Worm (Caenorhabditis elegans) whole organism, late embryonic: ENCODE results near the gene gpcp-2.

Experiments
- C08G9.2 ChIP-seq: sonication (generic microtip); optimal IDR thresholded peaks from 2 replicates; lab custom pipeline; 2016; ENCODE audit warnings: mild to moderate bottlenecking, missing genetic modification characterization, moderate library complexity, missing compliant biosample characterization
- C38D4.7 ChIP-seq: fragments of 200-800 bp; sonication (Bioruptor generic); optimal IDR thresholded peaks from 2 replicates; lab custom pipeline; 2018; ENCODE audit warnings: mild to moderate bottlenecking, missing genetic modification characterization, moderate library complexity, missing compliant biosample characterization
- F13H6.1 ChIP-seq: sonication (generic microtip); optimal IDR thresholded peaks from 2 replicates; lab custom pipeline; 2016; ENCODE audit warnings: missing genetic modification characterization, missing compliant biosample characterization
- Y22D7AL.16 ChIP-seq: sonication (generic microtip); optimal IDR thresholded peaks from 2 replicates; lab custom pipeline; 2016; ENCODE audit warnings: missing genetic modification characterization, missing compliant biosample characterization
- ceh-2 ChIP-seq: sonication (generic microtip); optimal IDR thresholded peaks from 2 replicates; lab custom pipeline; 2016; ENCODE audit warnings: missing genotype, missing genetic modification characterization, missing compliant biosample characterization
- ceh-22 ChIP-seq: sonication (generic microtip); optimal IDR thresholded peaks from 2 replicates; lab custom pipeline; 2017; ENCODE audit warnings: missing biosample characterization, missing genetic modification characterization
- ceh-24 ChIP-seq: sonication (generic microtip); optimal IDR thresholded peaks from 2 replicates; lab custom pipeline; 2016; ENCODE audit warnings: mild to moderate bottlenecking, missing genetic modification characterization, missing compliant biosample characterization
- ceh-30 ChIP-seq: fragments of 150-350 bp; optimal IDR thresholded peaks from 2 replicates; lab custom pipeline; 2014; ENCODE audit warnings: missing biosample characterization, missing genetic modification characterization
- ceh-34 ChIP-seq: sonication (generic microtip); optimal IDR thresholded peaks from 2 replicates; lab custom pipeline; 2016; ENCODE audit warnings: mild to moderate bottlenecking, missing genetic modification characterization, missing compliant biosample characterization
- ceh-48 ChIP-seq: sonication (generic microtip); optimal IDR thresholded peaks from 2 replicates; lab custom pipeline; 2016; ENCODE audit warnings: missing genetic modification characterization, inconsistent platforms, missing compliant biosample characterization
- ceh-9 ChIP-seq: sonication (generic microtip); optimal IDR thresholded peaks from 2 replicates; lab custom pipeline; 2016; ENCODE audit warnings: mild to moderate bottlenecking, missing genetic modification characterization, inconsistent platforms, missing compliant biosample characterization
- che-1 ChIP-seq: sonication (generic microtip); optimal IDR thresholded peaks from 2 replicates; lab custom pipeline; 2016; ENCODE audit warnings: mild to moderate bottlenecking, missing genetic modification characterization, missing compliant biosample characterization
- dmd-4 ChIP-seq: sonication (generic microtip); optimal IDR thresholded peaks from 2 replicates; lab custom pipeline; 2016; ENCODE audit warnings: borderline replicate concordance, missing genetic modification characterization, missing compliant biosample characterization
- dve-1 ChIP-seq: sonication (generic microtip); optimal IDR thresholded peaks from 2 replicates; lab custom pipeline; 2017; ENCODE audit warnings: antibody characterized with exemption, mild to moderate bottlenecking, missing genetic modification characterization, missing compliant biosample characterization
- elt-2 ChIP-seq: sonication (generic microtip); optimal IDR thresholded peaks from 2 replicates; lab custom pipeline; 2016; ENCODE audit warnings: missing genetic modification reagents, missing genetic modification characterization, missing compliant biosample characterization
- elt-4 ChIP-seq: sonication (generic microtip); optimal IDR thresholded peaks from 2 replicates; lab custom pipeline; 2016; ENCODE audit warnings: missing genetic modification characterization, missing compliant biosample characterization
- ets-4 ChIP-seq: sonication (generic microtip); optimal IDR thresholded peaks from 2 replicates; lab custom pipeline; 2016; ENCODE audit warnings: missing genetic modification characterization, missing compliant biosample characterization
- eyg-1 ChIP-seq: sonication (generic microtip); optimal IDR thresholded peaks from 2 replicates; lab custom pipeline; 2016; ENCODE audit warnings: missing genotype, missing genetic modification characterization, missing compliant biosample characterization
- fax-1 ChIP-seq: sonication (generic microtip); optimal IDR thresholded peaks from 2 replicates; lab custom pipeline; 2016; ENCODE audit warnings: missing genotype, missing genetic modification characterization, missing compliant biosample characterization
- fkh-10 ChIP-seq: fragments of 150-350 bp; optimal IDR thresholded peaks from 2 replicates; lab custom pipeline; 2014; ENCODE audit warnings: missing biosample characterization, missing genetic modification reagents, missing genetic modification characterization
- fkh-6 ChIP-seq: sonication (generic microtip); optimal IDR thresholded peaks from 2 replicates; lab custom pipeline; 2016; ENCODE audit warnings: missing genetic modification characterization, missing compliant biosample characterization
- hlh-13 ChIP-seq: fragments of 200-800 bp; sonication (Bioruptor generic); optimal IDR thresholded peaks from 2 replicates; lab custom pipeline; 2018; ENCODE audit warnings: mild to moderate bottlenecking, missing genetic modification characterization, missing compliant biosample characterization
- hlh-15 ChIP-seq: sonication (generic microtip); optimal IDR thresholded peaks from 2 replicates; lab custom pipeline; 2016; ENCODE audit warnings: missing genetic modification characterization, missing compliant biosample characterization
- hlh-30 ChIP-seq: sonication (generic microtip); optimal IDR thresholded peaks from 2 replicates; lab custom pipeline; 2017; ENCODE audit warnings: antibody characterized with exemption, missing genetic modification characterization, missing compliant biosample characterization; ENCODE audit not compliant: insufficient read depth
- lim-6 ChIP-seq: sonication (generic microtip); optimal IDR thresholded peaks from 2 replicates; lab custom pipeline; 2016; ENCODE audit warnings: missing genetic modification characterization, missing compliant biosample characterization
- lin-11 ChIP-seq: fragments of 200-800 bp; sonication (Bioruptor generic); optimal IDR thresholded peaks from 2 replicates; lab custom pipeline; 2018; ENCODE audit warnings: mild to moderate bottlenecking, missing genetic modification characterization, missing compliant biosample characterization
- madf-2 ChIP-seq: sonication (generic microtip); optimal IDR thresholded peaks from 2 replicates; lab custom pipeline; 2017; ENCODE audit warnings: missing genetic modification characterization, missing compliant biosample characterization
- mec-3 ChIP-seq: sonication (generic microtip); optimal IDR thresholded peaks from 2 replicates; lab custom pipeline; 2016; ENCODE audit warnings: borderline replicate concordance, missing genetic modification characterization, missing compliant biosample characterization
- nfya-1 ChIP-seq: sonication (generic microtip); optimal IDR thresholded peaks from 2 replicates; lab custom pipeline; 2017; ENCODE audit warnings: missing genetic modification characterization, mild to moderate bottlenecking, missing compliant biosample characterization, antibody characterized with exemption, moderate library complexity
- nhr-11 ChIP-seq: fragments of 150-350 bp; optimal IDR thresholded peaks from 2 replicates; lab custom pipeline; 2014; ENCODE audit warnings: missing biosample characterization, missing genetic modification characterization
- nhr-232 ChIP-seq: sonication (generic microtip); optimal IDR thresholded peaks from 2 replicates; lab custom pipeline; 2016; ENCODE audit warnings: missing genetic modification characterization, missing compliant biosample characterization
- npax-4 ChIP-seq: sonication (generic microtip); optimal IDR thresholded peaks from 2 replicates; lab custom pipeline; 2016; ENCODE audit warnings: missing genetic modification characterization, missing compliant biosample characterization
- odd-2 ChIP-seq: sonication (generic microtip); optimal IDR thresholded peaks from 2 replicates; lab custom pipeline; 2017; ENCODE audit warnings: antibody characterized with exemption, mild to moderate bottlenecking, missing genetic modification characterization, missing compliant biosample characterization
- pat-9 ChIP-seq: fragments of 200-800 bp; sonication (Bioruptor generic); optimal IDR thresholded peaks from 2 replicates; lab custom pipeline; 2018; ENCODE audit warnings: mild to moderate bottlenecking, missing genetic modification characterization, moderate library complexity, missing compliant biosample characterization
- pax-1 ChIP-seq: fragments of 150-350 bp; optimal IDR thresholded peaks from 2 replicates; lab custom pipeline; 2014; ENCODE audit warnings: missing biosample characterization, missing genetic modification characterization
- pha-2 ChIP-seq: sonication (generic microtip); optimal IDR thresholded peaks from 2 replicates; lab custom pipeline; 2017; ENCODE audit warnings: mild to moderate bottlenecking, missing genetic modification characterization, missing compliant biosample characterization
- pha-4 ChIP-seq: fragments of 150-350 bp; optimal IDR thresholded peaks from 2 replicates; lab custom pipeline; 2018; ENCODE audit warnings: missing biosample characterization, missing genetic modification reagents, missing genetic modification characterization
- pqm-1 ChIP-seq: sonication (generic microtip); optimal IDR thresholded peaks from 2 replicates; lab custom pipeline; 2016; ENCODE audit warnings: missing genetic modification characterization, missing compliant biosample characterization
- pros-1 ChIP-seq: fragments of 150-350 bp; optimal IDR thresholded peaks from 2 replicates; lab custom pipeline; 2014; ENCODE audit warnings: missing biosample characterization, missing genetic modification reagents, missing genetic modification characterization
- rnt-1 ChIP-seq: sonication (generic microtip); optimal IDR thresholded peaks from 2 replicates; lab custom pipeline; 2016; ENCODE audit warnings: missing genetic modification characterization, missing compliant biosample characterization
- sdc-2 ChIP-seq: sonication (generic microtip); optimal IDR thresholded peaks from 2 replicates; lab custom pipeline; 2016; ENCODE audit warnings: missing genotype, missing genetic modification characterization, missing compliant biosample characterization
- tbx-2 ChIP-seq: sonication (generic microtip); optimal IDR thresholded peaks from 2 replicates; lab custom pipeline; 2016; ENCODE audit warnings: missing genetic modification characterization, missing compliant biosample characterization
- ttx-3 ChIP-seq: sonication (generic microtip); optimal IDR thresholded peaks from 2 replicates; lab custom pipeline; 2016; ENCODE audit warnings: missing genetic modification reagents, missing genetic modification characterization, missing compliant biosample characterization
- unc-3 ChIP-seq, 2 experiments: fragments of 200-800 bp in 1 of 2; sonication (Bioruptor generic) in 1 of 2; sonication (generic microtip) in 1 of 2; conservative IDR thresholded peaks in 1 of 2; optimal IDR thresholded peaks in 1 of 2; 2 replicates each; pipeline versions ENCODE4 v1.3.6 to Lab custom; 2016 to 2022; ENCODE audit warnings: missing compliant biosample characterization in 2 of 2, missing genetic modification characterization in 2 of 2, missing genetic modification reagents in 1 of 2
- unc-42 ChIP-seq: sonication (generic microtip); optimal IDR thresholded peaks from 2 replicates; lab custom pipeline; 2016; ENCODE audit warnings: missing genotype, missing genetic modification characterization, missing compliant biosample characterization
- unc-55 ChIP-seq: sonication (generic microtip); optimal IDR thresholded peaks from 2 replicates; lab custom pipeline; 2017; ENCODE audit warnings: missing biosample characterization, missing genetic modification reagents, missing genetic modification characterization
- zip-5 ChIP-seq: sonication (generic microtip); optimal IDR thresholded peaks from 2 replicates; lab custom pipeline; 2016; ENCODE audit warnings: missing genetic modification characterization, missing compliant biosample characterization

The gpcp-2 gene

ce11 chrII:8075324-8075810, 2.2 kb upstream of the gpcp-2 start, which contains the start of gene K02C4.2 (continued):
- peak; percentile 80 for TF ChIP-seq pat-9 (tag; lab: Kevin White, UChicago)
- no peak for TF ChIP-seq mec-3 (tag; lab: Kevin White, UChicago)
- no peak for TF ChIP-seq ceh-24 (tag; lab: Kevin White, UChicago)
- no peak for TF ChIP-seq ceh-9
- TF ChIP-seq elt-2 (tag; lab: Kevin White, UChicago), result peak; percentile 82
- no peak for TF ChIP-seq unc-3 (GFP tag; conservative IDR thresholded peaks at IDR 0.05; lab: Robert Waterston, UW)
- no peak for TF ChIP-seq unc-3 (tag; optimal IDR thresholded peaks at IDR 0.05; lab: Kevin White, UChicago)
- peak; percentile 71 for TF ChIP-seq che-1 (tag; lab: Kevin White, UChicago)
- TF ChIP-seq ceh-30 (tag; lab: Kevin White, UChicago), result no peak
- TF ChIP-seq pha-4 (tag; lab: Kevin White, UChicago), result no peak
- no peak for TF ChIP-seq pqm-1 (tag; lab: Kevin White, UChicago)
- peak; percentile 18 for TF ChIP-seq npax-4
- TF ChIP-seq pros-1 (tag; lab: Kevin White, UChicago), result no peak
- peak; percentile 46 for TF ChIP-seq fkh-6 (tag; lab: Kevin White, UChicago)
- peak; percentile 12 for TF ChIP-seq odd-2 (tag; lab: Kevin White, UChicago)
- no peak for TF ChIP-seq pax-1
- peak; percentile 49 for TF ChIP-seq lin-11 (tag; lab: Kevin White, UChicago)
- TF ChIP-seq sdc-2 (tag; lab: Kevin White, UChicago), result no peak
- TF ChIP-seq unc-55 (GFP tag; lab: Kevin White, UChicago), result no peak
- peak; percentile 64 for TF ChIP-seq nhr-232 (tag; lab: Kevin White, UChicago)
- TF ChIP-seq rnt-1 (tag; lab: Kevin White, UChicago), result no peak
- TF ChIP-seq pha-2, result peak; percentile 21
- TF ChIP-seq ceh-22 (tag; lab: Kevin White, UChicago), result peak; percentile 45
- TF ChIP-seq hlh-15, result no peak
- peak; percentile 9 for TF ChIP-seq fax-1 (tag; lab: Kevin White, UChicago)
- TF ChIP-seq C38D4.7 (GFP tag; lab: Kevin White, UChicago), result peak; percentile 55
- no peak for TF ChIP-seq fkh-10 (GFP tag; lab: Kevin White, UChicago)
- TF ChIP-seq zip-5, result no peak
- peak; percentile 40 for TF ChIP-seq ttx-3 (tag; lab: Kevin White, UChicago)
- no peak for TF ChIP-seq unc-42 (tag; lab: Kevin White, UChicago)
- no peak for TF ChIP-seq elt-4 (tag; lab: Kevin White, UChicago)
- TF ChIP-seq ceh-2 (tag; lab: Kevin White, UChicago), result peak; percentile 6
- peak; percentile 52 for TF ChIP-seq ceh-34
- no peak for TF ChIP-seq dmd-4
- TF ChIP-seq ets-4 (tag; lab: Kevin White, UChicago), result no peak
- TF ChIP-seq madf-2 (tag; lab: Kevin White, UChicago), result no peak
- no peak for TF ChIP-seq F13H6.1 (tag; lab: Kevin White, UChicago)
- peak; percentile 17 for TF ChIP-seq ceh-48 (tag; lab: Kevin White, UChicago)

DNA sequence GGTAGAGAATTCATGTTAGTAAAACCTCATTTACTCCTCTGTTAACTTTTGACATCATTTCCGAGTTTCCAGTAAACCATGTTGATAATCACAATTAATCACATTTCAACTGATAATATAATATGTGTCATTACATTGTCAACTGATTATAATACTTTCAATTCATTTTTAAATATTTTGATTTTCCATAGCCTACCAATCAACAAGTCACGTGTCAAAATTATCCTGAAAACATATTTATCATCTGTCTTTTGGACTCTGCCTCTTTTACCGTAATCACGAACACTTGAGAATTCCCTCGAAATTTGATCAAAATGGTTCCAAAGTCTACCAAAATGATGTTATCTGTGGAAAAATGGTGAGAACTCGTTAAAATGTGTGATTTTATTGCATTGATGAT, 884 bp upstream of the gpcp-2 start:
- TF ChIP-seq F13H6.1 (tag; lab: Kevin White, UChicago), result no peak
- no peak for TF ChIP-seq hlh-13 (GFP tag; lab: Kevin White, UChicago)
- no peak for TF ChIP-seq madf-2 (tag; lab: Kevin White, UChicago)
- TF ChIP-seq C38D4.7 (GFP tag; lab: Kevin White, UChicago), result no peak
- no peak for TF ChIP-seq dve-1
- TF ChIP-seq pqm-1 (tag; lab: Kevin White, UChicago), result no peak
- no peak for TF ChIP-seq fax-1 (tag; lab: Kevin White, UChicago)
- no peak for TF ChIP-seq eyg-1 (tag; lab: Kevin White, UChicago)
- TF ChIP-seq C08G9.2 (tag; lab: Kevin White, UChicago), result no peak
- TF ChIP-seq tbx-2 (tag; lab: Kevin White, UChicago), result no peak
- TF ChIP-seq ceh-22 (tag; lab: Kevin White, UChicago), result no peak
- no peak for TF ChIP-seq nfya-1 (tag; lab: Kevin White, UChicago)
- TF ChIP-seq hlh-30 (tag; lab: Kevin White, UChicago), result no peak
- TF ChIP-seq nhr-11 (tag; lab: Kevin White, UChicago), result no peak
- no peak for TF ChIP-seq pha-2
- TF ChIP-seq ceh-48 (tag; lab: Kevin White, UChicago), result no peak
- no peak for TF ChIP-seq Y22D7AL.16 (tag; lab: Kevin White, UChicago)
- TF ChIP-seq lim-6 (tag; lab: Kevin White, UChicago), result no peak
- TF ChIP-seq pha-4 (tag; lab: Kevin White, UChicago), result no peak
